Worm (Caenorhabditis elegans) whole organism, L1 larva: Measurements from ENCODE around the gene D1046.4.

Experiments used
- Y116A8C.19 ChIP-seq: sonication (generic microtip); optimal IDR thresholded peaks from 2 replicates; lab custom pipeline; 2016; ENCODE audit warnings: missing compliant biosample characterization, missing genetic modification characterization, borderline replicate concordance
- aha-1 ChIP-seq: fragments of 150-350 bp; optimal IDR thresholded peaks from 2 replicates; lab custom pipeline; 2014; ENCODE audit warnings: missing biosample characterization, missing genetic modification characterization
- alr-1 ChIP-seq: fragments of 200-800 bp; sonication (Bioruptor generic); optimal IDR thresholded peaks from 2 replicates; lab custom pipeline; 2018; ENCODE audit warnings: borderline replicate concordance, mild to moderate bottlenecking, missing genetic modification characterization, missing compliant biosample characterization
- aly-2 ChIP-seq: fragments of 150-350 bp; optimal IDR thresholded peaks from 2 replicates; lab custom pipeline; 2014; ENCODE audit warnings: missing biosample characterization, missing genetic modification characterization
- ceh-63 ChIP-seq: fragments of 200-800 bp; sonication (Bioruptor generic); optimal IDR thresholded peaks from 2 replicates; lab custom pipeline; 2018; ENCODE audit warnings: mild to moderate bottlenecking, missing genetic modification characterization, missing compliant biosample characterization
- ceh-8 ChIP-seq: fragments of 200-800 bp; sonication (Bioruptor generic); optimal IDR thresholded peaks from 2 replicates; lab custom pipeline; 2018; ENCODE audit warnings: mild to moderate bottlenecking, missing genetic modification characterization, moderate library complexity, missing compliant biosample characterization
- ceh-82 ChIP-seq, 3 experiments: fragments of 150-350 bp in 1 of 3; sonication (generic microtip) in 2 of 3; optimal IDR thresholded peaks; 2 replicates each; lab custom pipeline; 2014 to 2017; ENCODE audit warnings: missing biosample characterization in 3 of 3, missing genetic modification characterization in 3 of 3
- ceh-90 ChIP-seq: sonication (generic microtip); optimal IDR thresholded peaks from 2 replicates; lab custom pipeline; 2016; ENCODE audit warnings: missing genetic modification characterization, missing compliant biosample characterization
- ces-1 ChIP-seq: fragments of 150-350 bp; optimal IDR thresholded peaks from 2 replicates; lab custom pipeline; 2014; ENCODE audit warnings: missing biosample characterization, missing genetic modification reagents, missing genetic modification characterization
- dpl-1 ChIP-seq, 3 experiments: fragments of 150-350 bp in 2 of 3; sonication (generic microtip) in 1 of 3; optimal IDR thresholded peaks; 2 replicates each; lab custom pipeline; 2014 to 2017; ENCODE audit warnings: missing biosample characterization in 3 of 3, missing genetic modification characterization in 3 of 3, missing genetic modification reagents in 3 of 3
- dsc-1 ChIP-seq: sonication (generic microtip); optimal IDR thresholded peaks from 2 replicates; lab custom pipeline; 2016; ENCODE audit warnings: mild to moderate bottlenecking, missing genetic modification characterization, missing compliant biosample characterization
- efl-1 ChIP-seq, 4 experiments: fragments of 150-350 bp; optimal IDR thresholded peaks in 3 of 4; peaks in 1 of 4; 1 replicate in 1 of 4; 2 replicates in 3 of 4; lab custom pipeline; 2014; ENCODE audit warnings: missing biosample characterization in 2 of 4, missing genetic modification characterization in 2 of 4, missing genetic modification reagents in 2 of 4
- egl-13 ChIP-seq: sonication (generic microtip); optimal IDR thresholded peaks from 2 replicates; lab custom pipeline; 2016; ENCODE audit warnings: missing genotype, missing genetic modification reagents, missing genetic modification characterization, missing compliant biosample characterization
- egl-27 ChIP-seq, 2 experiments: fragments of 150-350 bp in 1 of 2; sonication (generic microtip); optimal IDR thresholded peaks; 3 replicates each; lab custom pipeline; 2017 to 2018; ENCODE audit warnings: missing biosample characterization in 2 of 2, missing genetic modification characterization in 2 of 2, missing genetic modification reagents in 2 of 2
- elt-2 ChIP-seq: sonication (generic microtip); optimal IDR thresholded peaks from 2 replicates; lab custom pipeline; 2016; ENCODE audit warnings: missing genetic modification characterization, mild to moderate bottlenecking, inconsistent platforms, missing compliant biosample characterization, missing genetic modification reagents
- ets-5 ChIP-seq: fragments of 200-800 bp; sonication (Bioruptor generic); IDR thresholded peaks from 2 replicates; pipeline ENCODE4 v1.3.6; 2022; ENCODE audit warnings: missing genetic modification characterization, missing compliant biosample characterization
- fkh-10 ChIP-seq: sonication (generic microtip); optimal IDR thresholded peaks from 2 replicates; lab custom pipeline; 2017; ENCODE audit warnings: missing biosample characterization, missing genetic modification reagents, missing genetic modification characterization
- fkh-8 ChIP-seq: sonication (generic microtip); optimal IDR thresholded peaks from 2 replicates; lab custom pipeline; 2016; ENCODE audit warnings: mild to moderate bottlenecking, missing genetic modification characterization, missing compliant biosample characterization
- fos-1 ChIP-seq: fragments of 150-350 bp; optimal IDR thresholded peaks from 2 replicates; lab custom pipeline; 2014; ENCODE audit warnings: missing biosample characterization, missing genetic modification characterization
- grh-1 ChIP-seq: fragments of 200-800 bp; sonication (Bioruptor generic); IDR thresholded peaks from 2 replicates; pipeline ENCODE4 v1.3.6; 2022; ENCODE audit warnings: missing genetic modification reagents, missing genetic modification characterization, missing compliant biosample characterization
- hpl-2 ChIP-seq: fragments of 150-350 bp; optimal IDR thresholded peaks from 2 replicates; lab custom pipeline; 2014; ENCODE audit warnings: missing biosample characterization, missing genetic modification reagents, missing genetic modification characterization
- irx-1 ChIP-seq: sonication (generic microtip); optimal IDR thresholded peaks from 2 replicates; lab custom pipeline; 2016; ENCODE audit warnings: missing genetic modification characterization, missing compliant biosample characterization
- isw-1 ChIP-seq: fragments of 200-800 bp; sonication (Bioruptor generic); IDR thresholded peaks from 2 replicates; pipeline ENCODE4 v1.3.6; 2022; ENCODE audit warnings: missing genetic modification characterization, missing compliant biosample characterization
- lin-15B ChIP-seq: fragments of 150-350 bp; sonication (generic microtip); optimal IDR thresholded peaks from 3 replicates; lab custom pipeline; 2014; ENCODE audit warnings: missing biosample characterization, missing genetic modification characterization
- lir-3 ChIP-seq: sonication (generic microtip); optimal IDR thresholded peaks from 2 replicates; lab custom pipeline; 2016; ENCODE audit warnings: mild to moderate bottlenecking, missing genetic modification characterization, moderate library complexity, missing compliant biosample characterization; ENCODE audit not compliant: poor library complexity
- lsy-2 ChIP-seq, 2 experiments: fragments of 150-350 bp; optimal IDR thresholded peaks; 2 replicates each; lab custom pipeline; 2014; ENCODE audit warnings: missing biosample characterization in 2 of 2, missing genetic modification characterization in 2 of 2
- mdl-1 ChIP-seq, 2 experiments: fragments of 150-350 bp; optimal IDR thresholded peaks; 2 replicates each; lab custom pipeline; 2014 to 2017; ENCODE audit warnings: missing biosample characterization in 2 of 2, missing genetic modification characterization in 2 of 2, inconsistent platforms in 1 of 2
- mep-1 ChIP-seq: fragments of 150-350 bp; optimal IDR thresholded peaks from 2 replicates; lab custom pipeline; 2014; ENCODE audit warnings: missing biosample characterization, missing genetic modification characterization
- nhr-11 ChIP-seq: fragments of 150-350 bp; optimal IDR thresholded peaks from 2 replicates; lab custom pipeline; 2014; ENCODE audit warnings: missing biosample characterization, missing genetic modification characterization
- nhr-237 ChIP-seq: fragments of 150-350 bp; optimal IDR thresholded peaks from 2 replicates; lab custom pipeline; 2014; ENCODE audit warnings: missing biosample characterization, missing genetic modification characterization
- nhr-28 ChIP-seq: fragments of 150-350 bp; optimal IDR thresholded peaks from 2 replicates; lab custom pipeline; 2014; ENCODE audit warnings: missing biosample characterization, missing genetic modification characterization
- nhr-71 ChIP-seq: sonication (generic microtip); optimal IDR thresholded peaks from 2 replicates; lab custom pipeline; 2016; ENCODE audit warnings: mild to moderate bottlenecking, missing genetic modification characterization, moderate library complexity, missing compliant biosample characterization
- nhr-76 ChIP-seq: sonication (generic microtip); optimal IDR thresholded peaks from 2 replicates; lab custom pipeline; 2017; ENCODE audit warnings: missing biosample characterization, missing genetic modification characterization
- nhr-77 ChIP-seq: fragments of 150-350 bp; optimal IDR thresholded peaks from 2 replicates; lab custom pipeline; 2014; ENCODE audit warnings: missing biosample characterization, missing genetic modification characterization
- nhr-90 ChIP-seq: sonication (generic microtip); optimal IDR thresholded peaks from 2 replicates; lab custom pipeline; 2016; ENCODE audit warnings: mild to moderate bottlenecking, missing genetic modification characterization, missing compliant biosample characterization; ENCODE audit not compliant: poor library complexity
- pag-3 ChIP-seq: sonication (generic microtip); optimal IDR thresholded peaks from 2 replicates; lab custom pipeline; 2017; ENCODE audit warnings: missing genetic modification characterization, mild to moderate bottlenecking, missing compliant biosample characterization, antibody characterized with exemption, borderline replicate concordance; ENCODE audit not compliant: insufficient read depth
- pax-3 ChIP-seq: fragments of 200-800 bp; sonication (Bioruptor generic); optimal IDR thresholded peaks from 2 replicates; lab custom pipeline; 2018; ENCODE audit warnings: mild to moderate bottlenecking, missing genetic modification characterization, moderate library complexity, missing compliant biosample characterization
- skn-1 ChIP-seq: fragments of 150-350 bp; optimal IDR thresholded peaks from 2 replicates; lab custom pipeline; 2014; ENCODE audit warnings: missing biosample characterization, missing genetic modification characterization
- snpc-4 ChIP-seq: fragments of 150-350 bp; optimal IDR thresholded peaks from 2 replicates; lab custom pipeline; 2014; ENCODE audit warnings: missing biosample characterization, missing genetic modification characterization
- snu-23 ChIP-seq: sonication (generic microtip); optimal IDR thresholded peaks from 2 replicates; lab custom pipeline; 2016; ENCODE audit warnings: missing genetic modification characterization, missing compliant biosample characterization
- sptf-1 ChIP-seq: fragments of 150-350 bp; optimal IDR thresholded peaks from 2 replicates; lab custom pipeline; 2014; ENCODE audit warnings: missing biosample characterization, missing genetic modification characterization
- sup-37 ChIP-seq: fragments of 200-800 bp; sonication (Bioruptor generic); optimal IDR thresholded peaks from 2 replicates; lab custom pipeline; 2018; ENCODE audit warnings: mild to moderate bottlenecking, missing genetic modification characterization, missing compliant biosample characterization
- tbx-2 ChIP-seq: sonication (generic microtip); optimal IDR thresholded peaks from 2 replicates; lab custom pipeline; 2016; ENCODE audit warnings: missing genetic modification characterization, missing compliant biosample characterization
- unc-62 ChIP-seq: fragments of 150-350 bp; optimal IDR thresholded peaks from 2 replicates; lab custom pipeline; 2014; ENCODE audit warnings: missing biosample characterization, missing genetic modification reagents, missing genetic modification characterization
- unc-86 ChIP-seq: sonication (generic microtip); optimal IDR thresholded peaks from 2 replicates; lab custom pipeline; 2016; ENCODE audit warnings: missing genetic modification characterization, missing compliant biosample characterization
- vab-15 ChIP-seq: sonication (generic microtip); optimal IDR thresholded peaks from 2 replicates; lab custom pipeline; 2017; ENCODE audit warnings: missing genotype, mild to moderate bottlenecking, missing genetic modification characterization, missing compliant biosample characterization
- zip-4 ChIP-seq: fragments of 200-800 bp; sonication (Bioruptor generic); optimal IDR thresholded peaks from 2 replicates; lab custom pipeline; 2018; ENCODE audit warnings: mild to moderate bottlenecking, missing genetic modification characterization, moderate library complexity, missing compliant biosample characterization
- ztf-11 ChIP-seq, 2 experiments: sonication (generic microtip); optimal IDR thresholded peaks; 2 replicates each; lab custom pipeline; 2016 to 2017; ENCODE audit warnings: missing genetic modification characterization in 2 of 2, missing biosample characterization in 1 of 2, missing compliant biosample characterization in 1 of 2
- ztf-4 ChIP-seq: fragments of 150-350 bp; optimal IDR thresholded peaks from 2 replicates; lab custom pipeline; 2014; ENCODE audit warnings: missing biosample characterization, missing genetic modification characterization

D1046.4 gene

DNA sequence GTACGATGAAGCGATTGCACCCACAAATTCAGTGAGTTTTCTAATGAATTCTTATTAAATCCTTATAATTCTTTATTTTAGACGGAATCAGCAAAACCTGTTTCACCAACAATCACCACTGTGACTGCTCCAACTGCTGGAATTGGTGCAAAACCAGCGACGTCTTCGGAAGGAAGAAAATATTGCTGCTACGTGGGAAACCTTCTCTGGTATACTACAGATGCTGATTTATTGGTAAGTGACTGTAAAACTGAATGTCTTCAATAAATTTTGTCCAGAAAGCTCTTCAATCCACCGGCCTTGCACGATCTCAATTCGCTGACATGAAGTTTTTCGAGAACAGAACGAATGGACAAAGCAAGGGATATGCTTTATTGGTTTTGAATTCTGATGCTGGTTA lies 7.2 kb upstream of the D1046.4 start:
- no peak for TF ChIP-seq egl-13 (tag; lab: Kevin White, UChicago)
- no peak for TF ChIP-seq aha-1
- TF ChIP-seq pax-3 (tag; lab: Kevin White, UChicago): no peak
- TF ChIP-seq ceh-90 (tag; lab: Kevin White, UChicago): no peak
- no peak for TF ChIP-seq alr-1 (tag; lab: Kevin White, UChicago)
- TF ChIP-seq nhr-90 (tag; lab: Kevin White, UChicago): no peak
- TF ChIP-seq lsy-2 (tag; optimal IDR thresholded peaks at IDR 0.05; lab: Kevin White, UChicago): no peak
- TF ChIP-seq nhr-237: no peak
- TF ChIP-seq nhr-11 (tag; lab: Kevin White, UChicago): no peak
- no peak for TF ChIP-seq nhr-77 (tag; lab: Kevin White, UChicago)
- TF ChIP-seq fos-1 (tag; lab: Kevin White, UChicago): no peak
- no peak for TF ChIP-seq dpl-1 (GFP tag; optimal IDR thresholded peaks at IDR 0.05; lab: Kevin White, UChicago)
- TF ChIP-seq grh-1 (GFP tag; lab: Robert Waterston, UW): no peak
- TF ChIP-seq skn-1 (tag; lab: Kevin White, UChicago): no peak
- no peak for TF ChIP-seq ces-1 (GFP tag; lab: Kevin White, UChicago)
- TF ChIP-seq pag-3 (tag; lab: Kevin White, UChicago): no peak

DNA sequence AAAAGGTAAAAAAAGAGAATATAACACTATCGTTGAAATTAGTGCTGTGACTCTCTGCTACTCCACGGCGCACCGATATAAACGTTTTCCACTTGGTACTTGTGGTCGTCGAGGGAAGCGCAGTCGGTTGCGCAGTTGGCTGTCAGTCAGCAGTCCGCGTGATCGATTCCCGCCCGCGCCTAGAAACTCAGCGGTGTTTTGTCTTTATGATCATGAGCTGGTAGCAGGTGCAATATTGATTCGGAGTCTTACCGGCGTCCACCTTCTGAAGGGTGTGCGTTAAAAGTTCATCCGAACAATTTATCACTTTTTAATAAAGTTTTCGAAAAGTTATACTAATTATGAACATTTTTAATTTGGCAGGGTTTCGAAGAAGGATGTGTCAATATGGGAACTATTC lies 6.6 kb upstream of the D1046.4 start:
- TF ChIP-seq dsc-1 (tag; lab: Kevin White, UChicago) (peak; percentile 80), nhr-237 (no peak), lin-15B (no peak), ets-5 (GFP tag; lab: Robert Waterston, UW) (no peak), mep-1 (tag; lab: Kevin White, UChicago) (peak; percentile 66), irx-1 (peak; percentile 56), Y116A8C.19 (no peak), ztf-11 (tag; optimal IDR thresholded peaks at IDR 0.05; lab: Kevin White, UChicago) (peak in 1 of 2 experiments; percentile 33), sptf-1 (tag; lab: Kevin White, UChicago) (no peak), ceh-63 (no peak), fkh-8 (tag; lab: Kevin White, UChicago) (peak; percentile 65), ceh-90 (tag; lab: Kevin White, UChicago) (no peak), unc-62 (no peak), aly-2 (tag; lab: Kevin White, UChicago) (peak; percentile 50), nhr-76 (tag; lab: Kevin White, UChicago) (peak; percentile 77), efl-1 (optimal IDR thresholded peaks at IDR 0.05; lab: Kevin White, UChicago) (peak; percentile 56 to 62), efl-1 (GFP tag; optimal IDR thresholded peaks at IDR 0.05 in 1 of 2; lab: Kevin White, UChicago) (peak; percentile 46 to 96), pax-3 (tag; lab: Kevin White, UChicago) (peak; percentile 66), snpc-4 (tag; lab: Kevin White, UChicago) (peak; percentile 41), sup-37 (GFP tag; lab: Kevin White, UChicago) (peak; percentile 49), ztf-4 (tag; lab: Kevin White, UChicago) (peak; percentile 64), hpl-2 (GFP tag; lab: Kevin White, UChicago) (peak; percentile 52), skn-1 (tag; lab: Kevin White, UChicago) (peak; percentile 71), elt-2 (peak; percentile 72), nhr-71 (tag; lab: Kevin White, UChicago) (peak; percentile 87), unc-86 (tag; lab: Kevin White, UChicago) (peak; percentile 43), nhr-28 (tag; lab: Kevin White, UChicago) (no peak), aha-1 (no peak), vab-15 (tag; lab: Kevin White, UChicago) (no peak), fkh-10 (GFP tag; lab: Kevin White, UChicago) (no peak), tbx-2 (peak; percentile 70), lir-3 (tag; lab: Kevin White, UChicago) (peak; percentile 51), ceh-8 (GFP tag; lab: Kevin White, UChicago) (peak; percentile 60), ceh-82 (tag; optimal IDR thresholded peaks at IDR 0.05; lab: Kevin White, UChicago) (peak; percentile 55 to 62 (median 60)), mdl-1 (tag; optimal IDR thresholded peaks at IDR 0.05; lab: Kevin White, UChicago) (peak in 1 of 2 experiments; percentile 84), snu-23 (GFP tag; lab: Kevin White, UChicago) (peak; percentile 82), egl-27 (tag; optimal IDR thresholded peaks at IDR 0.05; lab: Kevin White, UChicago) (peak in 1 of 2 experiments; percentile 14), nhr-77 (tag; lab: Kevin White, UChicago) (peak; percentile 55), isw-1 (GFP tag; lab: Robert Waterston, UW) (no peak; the same call in 1 of the 2 replicates), zip-4 (GFP tag; lab: Kevin White, UChicago) (peak; percentile 13)
